Fruit fly (Drosophila melanogaster) whole organism, embryonic: ENCODE measurements around the gene Gr92a.
"Not testable (repeated sequence)": the region's sequence is repeated elsewhere in the genome, so short reads cannot be mapped to it uniquely, and the experiment has no call there.

Source experiments
- CG10147 ChIP-seq: fragments of 200-800 bp; sonication (Bioruptor generic); optimal IDR thresholded peaks from 2 replicates; lab custom pipeline; 2019; ENCODE audit warnings: missing biosample characterization, mild to moderate bottlenecking, missing genetic modification characterization, moderate library complexity
- CG10274 ChIP-seq: fragments of 200-800 bp; sonication (Bioruptor generic); optimal IDR thresholded peaks from 3 replicates; lab custom pipeline; 2017; ENCODE audit warnings: missing biosample characterization, mild to moderate bottlenecking, missing genetic modification characterization
- CG10366 ChIP-seq: fragments of 200-800 bp; sonication (Bioruptor generic); IDR thresholded peaks from 2 replicates; pipeline ENCODE4 v1.3.6; 2022; ENCODE audit warnings: missing biosample characterization, missing genetic modification characterization
- CG10543 ChIP-seq: fragments of 200-800 bp; sonication (Bioruptor generic); optimal IDR thresholded peaks from 3 replicates; lab custom pipeline; 2017; ENCODE audit warnings: missing biosample characterization, mild to moderate bottlenecking, missing genetic modification characterization, moderate library complexity
- CG13287 ChIP-seq: fragments of 200-800 bp; sonication (Bioruptor generic); IDR thresholded peaks from 2 replicates; pipeline ENCODE4 v1.3.6; 2022; ENCODE audit warnings: missing biosample characterization, missing genetic modification characterization; ENCODE audit not compliant: partially characterized antibody
- CG13624 ChIP-seq: fragments of 200-800 bp; sonication (Bioruptor generic); optimal IDR thresholded peaks from 2 replicates; lab custom pipeline; 2016; ENCODE audit warnings: missing biosample characterization, missing genetic modification characterization
- CG15696 ChIP-seq: fragments of 200-800 bp; sonication (Bioruptor generic); optimal IDR thresholded peaks from 2 replicates; lab custom pipeline; 2019; ENCODE audit warnings: missing biosample characterization, mild to moderate bottlenecking, missing genetic modification characterization, moderate library complexity
- CG16779 ChIP-seq: fragments of 200-800 bp; sonication (Bioruptor generic); IDR thresholded peaks from 2 replicates; pipeline ENCODE4 v1.3.6; 2022; ENCODE audit warnings: missing biosample characterization, missing genetic modification characterization
- CG16813 ChIP-seq: fragments of 200-800 bp; sonication (Bioruptor generic); IDR thresholded peaks from 3 replicates; pipeline ENCODE4 v1.3.6; 2022; ENCODE audit warnings: missing biosample characterization, missing genetic modification characterization; ENCODE audit not compliant: partially characterized antibody
- CG17912 ChIP-seq: fragments of 200-800 bp; sonication (Bioruptor generic); optimal IDR thresholded peaks from 2 replicates; lab custom pipeline; 2018; ENCODE audit warnings: missing biosample characterization, mild to moderate bottlenecking, missing genetic modification characterization
- CG3065 ChIP-seq: fragments of 200-800 bp; sonication (Bioruptor generic); optimal IDR thresholded peaks from 2 replicates; lab custom pipeline; 2016; ENCODE audit warnings: missing biosample characterization, missing genetic modification characterization
- CG31365 ChIP-seq: fragments of 200-800 bp; sonication (Bioruptor generic); optimal IDR thresholded peaks from 2 replicates; lab custom pipeline; 2018; ENCODE audit warnings: missing biosample characterization, mild to moderate bottlenecking, missing genetic modification characterization
- CG33213 ChIP-seq: fragments of 200-800 bp; sonication (Bioruptor generic); optimal IDR thresholded peaks from 3 replicates; lab custom pipeline; 2016; ENCODE audit warnings: missing biosample characterization, missing genetic modification characterization
- CG42726 ChIP-seq: fragments of 200-800 bp; sonication (Bioruptor generic); IDR thresholded peaks from 2 replicates; pipeline ENCODE4 v1.3.6; 2022; ENCODE audit warnings: missing biosample characterization, missing genetic modification characterization; ENCODE audit not compliant: partially characterized antibody
- CG4820 ChIP-seq: fragments of 200-800 bp; sonication (Bioruptor generic); optimal IDR thresholded peaks from 3 replicates; lab custom pipeline; 2016; ENCODE audit warnings: missing biosample characterization, missing genetic modification characterization
- CG4854 ChIP-seq: fragments of 200-800 bp; sonication (Bioruptor generic); optimal IDR thresholded peaks from 2 replicates; lab custom pipeline; 2016; ENCODE audit warnings: missing biosample characterization, missing genetic modification characterization, inconsistent platforms
- CG6272 ChIP-seq: fragments of 200-800 bp; sonication (Bioruptor generic); IDR thresholded peaks from 2 replicates; pipeline ENCODE4 v1.3.6; 2022; ENCODE audit warnings: missing biosample characterization, missing genetic modification characterization
- CG6791 ChIP-seq: fragments of 200-800 bp; sonication (Bioruptor generic); IDR thresholded peaks from 3 replicates; pipeline ENCODE4 v1.3.6; 2022; ENCODE audit warnings: missing biosample characterization, missing genetic modification characterization; ENCODE audit not compliant: partially characterized antibody
- CG7963 ChIP-seq: fragments of 200-800 bp; sonication (Bioruptor generic); IDR thresholded peaks from 3 replicates; pipeline ENCODE4 v1.3.6; 2022; ENCODE audit warnings: missing biosample characterization, missing genetic modification characterization; ENCODE audit not compliant: partially characterized antibody
- CHES-1-like ChIP-seq: fragments of 200-800 bp; sonication (Bioruptor generic); optimal IDR thresholded peaks from 2 replicates; lab custom pipeline; 2016; ENCODE audit warnings: missing biosample characterization, missing genetic modification characterization
- CTCF ChIP-seq: fragments of 200-800 bp; sonication (Bioruptor generic); optimal IDR thresholded peaks from 2 replicates; lab custom pipeline; 2017; ENCODE audit warnings: missing biosample characterization, mild to moderate bottlenecking, missing genetic modification characterization, moderate library complexity
- Dad ChIP-seq: fragments of 200-800 bp; sonication (Bioruptor generic); optimal IDR thresholded peaks from 3 replicates; lab custom pipeline; 2016; ENCODE audit warnings: missing biosample characterization, missing genetic modification characterization
- Dfd ChIP-seq, 2 experiments: fragments of >200 bp; optimal IDR thresholded peaks; 2 replicates each; lab custom pipeline; 2017; ENCODE audit warnings: missing biosample characterization in 2 of 2, missing genetic modification characterization in 2 of 2
- Ets65A ChIP-seq: fragments of 200-800 bp; sonication (Bioruptor generic); peaks from one replicate; lab custom pipeline; 2016; ENCODE audit warnings: missing biosample characterization, missing genetic modification characterization
- Ets97D ChIP-seq: fragments of 200-800 bp; sonication (Bioruptor generic); optimal IDR thresholded peaks from 3 replicates; lab custom pipeline; 2016; ENCODE audit warnings: missing biosample characterization, missing genetic modification characterization
- Fer2 ChIP-seq: fragments of 200-800 bp; sonication (Bioruptor generic); optimal IDR thresholded peaks from 2 replicates; lab custom pipeline; 2018; ENCODE audit warnings: missing biosample characterization, mild to moderate bottlenecking, missing genetic modification characterization, moderate library complexity
- HLH54F ChIP-seq: fragments of 200-800 bp; sonication (Bioruptor generic); optimal IDR thresholded peaks from 3 replicates; lab custom pipeline; 2016; ENCODE audit warnings: missing biosample characterization, missing genetic modification characterization
- Rfx ChIP-seq: fragments of 200-800 bp; sonication (Bioruptor generic); IDR thresholded peaks from 2 replicates; pipeline ENCODE4 v1.3.6; 2022; ENCODE audit warnings: missing biosample characterization, missing genetic modification characterization
- amos ChIP-seq: fragments of 200-800 bp; sonication (Bioruptor generic); IDR thresholded peaks from 2 replicates; pipeline ENCODE4 v1.3.6; 2022; ENCODE audit warnings: missing biosample characterization, missing genetic modification characterization; ENCODE audit not compliant: partially characterized antibody
- bbx ChIP-seq: fragments of 200-800 bp; sonication (Bioruptor generic); IDR thresholded peaks from 2 replicates; pipeline ENCODE4 v1.3.6; 2022; ENCODE audit warnings: missing biosample characterization, missing genetic modification characterization; ENCODE audit not compliant: partially characterized antibody
- chif ChIP-seq, 2 experiments: fragments of 200-800 bp; sonication (Bioruptor generic); optimal IDR thresholded peaks; 3 replicates each; lab custom pipeline; 2016; ENCODE audit warnings: missing biosample characterization in 2 of 2, missing genetic modification characterization in 2 of 2
- chinmo ChIP-seq: fragments of 200-800 bp; sonication (Bioruptor generic); IDR thresholded peaks from 4 replicates; pipeline ENCODE4 v1.3.6; 2022; ENCODE audit warnings: missing biosample characterization, missing genetic modification characterization; ENCODE audit not compliant: partially characterized antibody
- ci ChIP-seq: fragments of 200-800 bp; sonication (Bioruptor generic); IDR thresholded peaks from 3 replicates; pipeline ENCODE4 v1.3.6; 2022; ENCODE audit warnings: missing biosample characterization, missing genetic modification characterization
- grau ChIP-seq: fragments of 200-800 bp; optimal IDR thresholded peaks from 3 replicates; lab custom pipeline; 2019; ENCODE audit warnings: missing biosample characterization, mild to moderate bottlenecking, missing genetic modification characterization, moderate library complexity
- her ChIP-seq: fragments of 200-800 bp; sonication (Bioruptor generic); optimal IDR thresholded peaks from 2 replicates; lab custom pipeline; 2016; ENCODE audit warnings: missing biosample characterization, missing genetic modification characterization
- nerfin-1 ChIP-seq: fragments of 200-800 bp; sonication (Bioruptor generic); optimal IDR thresholded peaks from 3 replicates; lab custom pipeline; 2019; ENCODE audit warnings: missing biosample characterization, mild to moderate bottlenecking, missing genetic modification characterization, moderate library complexity
- p53 ChIP-seq: fragments of 200-800 bp; sonication (Bioruptor generic); optimal IDR thresholded peaks from 2 replicates; lab custom pipeline; 2016; ENCODE audit warnings: missing biosample characterization, missing genetic modification characterization
- pnt ChIP-seq: fragments of 200-800 bp; sonication (Bioruptor generic); optimal IDR thresholded peaks from 3 replicates; lab custom pipeline; 2016; ENCODE audit warnings: missing biosample characterization, missing genetic modification characterization
- sens ChIP-seq: fragments of 200-800 bp; sonication (Bioruptor generic); peaks from one replicate; lab custom pipeline; 2016; ENCODE audit warnings: missing biosample characterization, missing genetic modification characterization
- stwl ChIP-seq: fragments of 200-800 bp; sonication (Bioruptor generic); optimal IDR thresholded peaks from 3 replicates; lab custom pipeline; 2018; ENCODE audit warnings: missing biosample characterization, mild to moderate bottlenecking, missing genetic modification characterization, moderate library complexity
- trh ChIP-seq: fragments of 200-800 bp; sonication (Bioruptor generic); optimal IDR thresholded peaks from 2 replicates; lab custom pipeline; 2016; ENCODE audit warnings: missing biosample characterization, missing genetic modification characterization

Gr92a gene

DNA sequence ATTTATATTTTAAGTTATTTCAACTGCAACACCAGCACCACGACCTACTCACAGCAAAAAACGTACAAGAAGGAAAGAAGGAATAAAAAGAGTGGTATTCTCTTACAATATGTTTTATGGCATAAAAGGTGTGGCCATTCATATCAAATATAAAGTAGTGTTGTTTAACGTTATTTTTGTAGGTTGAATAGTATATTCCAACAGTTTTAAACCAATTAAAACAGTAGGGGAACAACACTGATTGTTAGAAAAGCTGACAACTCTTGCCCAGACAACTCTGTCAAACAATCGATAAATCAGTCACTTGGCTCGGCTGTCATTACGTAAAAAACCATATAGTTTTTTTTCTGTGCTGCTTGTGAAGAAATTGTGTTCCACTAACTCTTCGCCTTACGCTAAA lies 6.3 kb upstream of the Gr92a start, which contains the start of gene CG10887:
TSS of gene CG10887 (plus strand) at position 301 of the 400 bp plus-strand sequence.
- not testable (repeated sequence) for TF ChIP-seq CG10543 (GFP tag; lab: Kevin White, UChicago); nerfin-1 (tag; lab: Kevin White, UChicago); grau

dm6 chr3R:20124394-20124793 lies 3.5 kb downstream of the Gr92a start:
- TF ChIP-seq Ets65A (peak; percentile 90), CHES-1-like (no peak)

DNA sequence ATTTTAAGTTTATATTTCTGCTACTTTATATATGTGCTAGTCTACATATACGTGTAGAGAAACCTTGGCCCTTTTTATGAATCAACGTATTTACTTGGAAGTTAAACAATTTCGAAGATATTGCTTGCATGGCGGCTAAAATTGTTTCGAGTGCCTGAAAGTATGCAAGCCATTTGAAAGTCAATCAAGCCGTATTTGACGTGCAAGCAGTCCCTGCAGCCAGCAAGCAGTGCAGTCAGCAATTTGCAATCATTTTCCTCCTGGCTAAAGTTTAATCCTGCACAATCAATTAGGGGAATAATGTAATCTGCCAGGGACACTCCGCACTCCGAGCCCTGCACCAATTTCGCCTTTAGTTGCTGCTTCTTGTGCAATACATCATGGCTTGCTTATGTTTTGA lies 33.8 kb downstream of the Gr92a start:
- TF ChIP-seq CG31365 (tag; lab: Kevin White, UChicago) (peak; percentile 93), CG16813 (GFP tag; lab: Robert Waterston, UW) (peak; percentile 48; the same call in 2 of the 3 replicates), CG10366 (GFP tag; lab: Robert Waterston, UW) (no peak), CG33213 (GFP tag; lab: Kevin White, UChicago) (no peak), CG13624 (GFP tag; lab: Kevin White, UChicago) (no peak), CG15696 (tag; lab: Kevin White, UChicago) (no peak), Dad (GFP tag; lab: Kevin White, UChicago) (no peak), amos (peak; percentile 35; the same call in 1 of the 2 replicates), CTCF (GFP tag; lab: Kevin White, UChicago) (peak; percentile 31), CG6272 (GFP tag; lab: Robert Waterston, UW) (no peak), chinmo (GFP tag; lab: Robert Waterston, UW) (0 out of 4 replicates have a peak, but pooled peaks have one; percentile 46), CG10274 (GFP tag; lab: Kevin White, UChicago) (no peak), sens (GFP tag; lab: Kevin White, UChicago) (peak; percentile 53), pnt (GFP tag; lab: Kevin White, UChicago) (no peak), CG4854 (GFP tag; lab: Kevin White, UChicago) (no peak), CG7963 (GFP tag; lab: Robert Waterston, UW) (no peak), ci (GFP tag; lab: Robert Waterston, UW) (no peak), CHES-1-like (no peak), CG13287 (GFP tag; lab: Robert Waterston, UW) (0 out of 2 replicates have a peak, but pooled peaks have one; percentile 12), CG42726 (peak; percentile 49; the same call in 1 of the 2 replicates), bbx (0 out of 2 replicates have a peak, but pooled peaks have one; percentile 33), HLH54F (GFP tag; lab: Kevin White, UChicago) (no peak), trh (GFP tag; lab: Kevin White, UChicago) (no peak), CG17912 (GFP tag; lab: Kevin White, UChicago) (no peak), chif (GFP tag; optimal IDR thresholded peaks at IDR 0.05; lab: Kevin White, UChicago) (no peak), Fer2 (tag; lab: Kevin White, UChicago) (no peak), p53 (peak; percentile 1), CG10147 (GFP tag; lab: Kevin White, UChicago) (no peak), CG3065 (GFP tag; lab: Kevin White, UChicago) (no peak), CG6791 (GFP tag; lab: Robert Waterston, UW) (0 out of 3 replicates have a peak, but pooled peaks have one; percentile 35), Dfd (GFP tag; optimal IDR thresholded peaks at IDR 0.05; lab: Kevin White, UChicago) (peak in 1 of 2 experiments; percentile 49), Ets97D (GFP tag; lab: Kevin White, UChicago) (no peak), Rfx (GFP tag; lab: Robert Waterston, UW) (peak; percentile 35; the same call in 1 of the 2 replicates), her (GFP tag; lab: Kevin White, UChicago) (no peak), stwl (tag; lab: Kevin White, UChicago) (peak; percentile 89), CG4820 (no peak), CG16779 (no peak)
